Fruit fly (Drosophila melanogaster) Kc167 (cell line): ENCODE results near the gene bru3.

Experiments used
- Myc ChIP-seq: fragments of >200 bp; optimal IDR thresholded peaks from 2 replicates; lab custom pipeline; 2017; ENCODE audit warnings: missing external identifiers
- Sin3A ChIP-seq: fragments of >200 bp; optimal IDR thresholded peaks from 2 replicates; lab custom pipeline; 2018; ENCODE audit warnings: missing external identifiers
- h ChIP-seq: fragments of >200 bp; optimal IDR thresholded peaks from 3 replicates; lab custom pipeline; 2018; ENCODE audit warnings: missing external identifiers
- insv ChIP-seq: fragments of >200 bp; optimal IDR thresholded peaks from 3 replicates; lab custom pipeline; 2018; ENCODE audit warnings: missing external identifiers
- psq ChIP-seq: fragments of >200 bp; optimal IDR thresholded peaks from 2 replicates; lab custom pipeline; 2017; ENCODE audit warnings: missing external identifiers
- ttk ChIP-seq: sonication (Bioruptor generic); optimal IDR thresholded peaks from 2 replicates; lab custom pipeline; 2017; ENCODE audit warnings: missing external identifiers

Gene bru3

DNA sequence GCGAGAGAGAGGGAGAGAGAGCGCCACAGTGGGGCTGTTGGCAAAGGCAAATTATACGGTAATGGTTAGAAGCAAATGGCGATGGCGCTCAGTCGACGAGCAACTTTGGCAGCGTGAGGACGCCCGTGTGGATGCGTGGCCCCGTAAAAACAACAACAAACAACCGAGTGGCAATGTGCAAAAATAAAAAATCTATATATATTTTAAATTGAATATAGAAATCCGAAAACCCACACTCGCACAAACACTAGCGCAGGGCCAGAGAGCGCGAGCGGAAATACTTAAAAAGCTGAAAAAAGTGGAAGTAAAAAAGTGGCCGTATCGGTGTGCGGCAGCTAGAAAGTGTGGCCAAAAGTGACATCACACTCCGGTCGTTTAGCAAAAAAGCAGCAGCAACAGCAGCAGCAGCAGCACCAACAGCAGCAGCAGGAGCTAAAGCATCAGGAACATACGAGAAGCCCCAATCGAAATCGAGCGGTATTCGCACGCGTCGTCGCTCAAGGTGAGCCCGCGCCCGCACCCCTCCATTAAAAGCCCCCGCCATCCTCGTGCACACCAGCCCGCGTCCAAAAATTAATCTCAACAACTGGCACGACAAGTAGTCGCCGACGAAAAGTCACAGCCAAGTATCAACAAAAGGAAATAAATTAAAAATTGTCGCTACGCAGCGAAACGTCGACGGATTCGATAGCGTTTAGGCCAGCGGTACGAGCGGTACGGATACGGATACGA lies 325.6 kb downstream of the bru3 start, which contains the start of gene stv:
Gene stv (plus strand): TSS at position 89 of the 732 bp plus-strand sequence.
- TF ChIP-seq h (no peak), Sin3A (lab: Kevin White, UChicago) (no peak), psq (lab: Kevin White, UChicago) (no peak), insv (lab: Kevin White, UChicago) (no peak), Myc (lab: Kevin White, UChicago) (no peak), ttk (lab: Kevin White, UChicago) (no peak)

DNA sequence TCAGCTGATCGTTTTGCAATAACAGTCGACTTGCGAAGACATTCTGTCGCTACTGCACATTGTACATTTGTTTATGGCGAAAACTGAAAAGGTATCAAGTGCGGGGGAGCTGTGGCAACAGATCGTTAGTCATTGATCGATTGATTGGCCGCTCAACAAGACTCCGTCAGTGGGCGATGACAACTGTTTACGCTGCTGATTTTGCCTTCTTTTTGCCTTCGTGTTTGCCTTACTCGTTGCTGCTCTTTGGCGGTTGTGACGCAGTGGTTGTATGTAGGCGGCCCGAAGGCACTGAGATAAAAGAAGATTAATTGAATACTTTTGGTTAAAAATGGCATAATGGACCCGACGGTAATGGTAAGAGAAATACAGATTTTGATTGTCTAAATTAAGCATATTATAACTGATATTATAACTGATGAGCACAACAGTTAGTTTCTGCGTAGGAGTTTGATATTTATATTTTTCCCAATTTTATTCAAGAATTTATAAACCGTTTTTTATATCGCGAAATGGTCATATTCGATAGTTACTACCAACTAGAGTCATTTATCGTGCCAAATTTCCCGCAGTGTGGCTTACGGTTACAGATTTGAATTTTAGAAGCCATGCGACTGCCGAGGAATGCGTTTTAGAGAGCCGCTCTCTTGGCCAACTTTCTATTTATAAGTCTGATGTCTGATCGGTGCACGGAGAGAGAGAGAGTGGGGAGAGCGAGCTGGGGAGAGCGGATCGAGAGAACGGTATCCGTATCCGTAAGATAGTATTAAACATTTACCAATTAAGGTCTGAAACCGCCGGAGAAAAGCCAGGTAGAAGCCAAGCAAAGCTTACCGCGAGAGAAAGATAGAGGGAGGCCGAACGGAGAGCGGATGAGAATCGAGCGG lies 326.4 kb downstream of the bru3 start:
- TF ChIP-seq ttk (lab: Kevin White, UChicago) (no peak), psq (lab: Kevin White, UChicago) (no peak), Myc (lab: Kevin White, UChicago) (no peak), h (no peak), Sin3A (lab: Kevin White, UChicago) (no peak), insv (lab: Kevin White, UChicago) (no peak)

DNA sequence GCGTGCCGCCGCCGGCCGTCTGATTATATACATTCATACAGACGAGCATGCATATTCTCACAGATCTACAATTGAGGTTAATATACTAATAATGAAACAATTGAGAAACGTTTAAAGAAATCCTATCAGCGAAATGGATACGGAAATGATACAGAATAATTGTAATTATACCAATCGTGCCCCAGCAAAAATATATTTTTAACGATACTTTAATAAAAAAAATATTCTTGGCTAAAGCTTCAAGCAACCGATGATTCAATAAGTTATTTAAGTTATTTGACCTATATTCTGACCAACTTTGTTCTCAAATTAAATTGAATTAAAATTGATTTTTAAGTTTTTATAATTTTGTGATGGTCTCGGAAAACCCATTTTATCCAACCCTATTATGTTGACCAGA lies 327.1 kb downstream of the bru3 start:
- no peak for TF ChIP-seq Myc (lab: Kevin White, UChicago)
- TF ChIP-seq ttk (lab: Kevin White, UChicago) = no peak
- no peak for TF ChIP-seq psq (lab: Kevin White, UChicago)
- TF ChIP-seq insv (lab: Kevin White, UChicago) = no peak
- no peak for TF ChIP-seq h
- no peak for TF ChIP-seq Sin3A (lab: Kevin White, UChicago)

DNA sequence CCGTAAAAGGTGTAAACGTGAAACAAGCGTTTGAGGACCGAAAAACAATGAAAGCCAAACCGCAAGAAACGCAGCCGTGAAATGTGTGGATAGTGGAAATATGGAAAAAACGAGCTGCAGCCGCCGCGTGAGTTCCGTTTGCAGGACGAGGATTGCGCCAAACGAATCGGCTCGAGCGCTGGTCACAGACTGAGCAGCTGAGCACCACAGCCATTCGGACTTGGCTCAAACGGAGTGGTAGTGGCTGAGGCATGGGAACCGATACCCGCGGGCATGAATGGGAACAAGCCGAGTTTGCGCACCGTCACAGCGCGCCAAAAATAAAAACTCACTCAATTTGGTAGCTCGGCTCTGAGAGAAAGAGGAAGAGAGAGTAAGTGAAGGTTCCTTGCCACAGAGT lies 328.6 kb downstream of the bru3 start, which contains the start of gene CG10089:
Gene CG10089 (minus strand): TSS at position 181 of the 400 bp plus-strand sequence.
- TF ChIP-seq Sin3A (lab: Kevin White, UChicago) (no peak), psq (lab: Kevin White, UChicago) (no peak), insv (lab: Kevin White, UChicago) (no peak), h (no peak), ttk (lab: Kevin White, UChicago) (no peak), Myc (lab: Kevin White, UChicago) (no peak)
